Worm (Caenorhabditis elegans): ENCODE data around the gene clec-48.
A peak's percentile ranks its signal among the peaks of the same experiment; 100 is the strongest.

The clec-48 gene

ce11 chrV:18168266-18168665 is 10.4 kb downstream of the clec-48 start, which contains the start of gene C14A6.7:
Gene C14A6.7, minus strand, starts transcription at chrV:18168366.
- TF ChIP-seq tbx-9 (tag; optimal IDR thresholded peaks at IDR 0.05; ENCODE audit: borderline replicate concordance) (no peak), nhr-27 (tag; optimal IDR thresholded peaks at IDR 0.05) (no peak), T26A5.8 (tag; optimal IDR thresholded peaks at IDR 0.05) (no peak), ceh-58 (GFP tag; IDR thresholded peaks at IDR 0.05) (no peak), chd-7 (tag; optimal IDR thresholded peaks at IDR 0.05) (no peak), Y56A3A.18 (GFP tag; IDR thresholded peaks at IDR 0.05) (no peak), cebp-2 (GFP tag; IDR thresholded peaks at IDR 0.05) (no peak), C06A6.2 (GFP tag; conservative IDR thresholded peaks at IDR 0.05) (no peak), F57C9.4 (tag; optimal IDR thresholded peaks at IDR 0.05) (no peak), lin-26 (GFP tag; IDR thresholded peaks at IDR 0.05) (no peak), lin-54 (GFP tag; optimal IDR thresholded peaks at IDR 0.05) (no peak), zfh-2 (GFP tag; conservative IDR thresholded peaks at IDR 0.05) (no peak), rpc-1 (optimal IDR thresholded peaks at IDR 0.05) (no peak), rpc-1 (tag; optimal IDR thresholded peaks at IDR 0.05) (no peak), madf-3 (GFP tag; IDR thresholded peaks at IDR 0.05) (no peak), nfya-1 (tag; optimal IDR thresholded peaks at IDR 0.05; ENCODE audit: borderline replicate concordance, insufficient read depth) (no peak), egrh-3 (GFP tag; IDR thresholded peaks at IDR 0.05) (no peak), lir-1 (GFP tag; conservative IDR thresholded peaks at IDR 0.05) (no peak), ZK185.1 (tag; optimal IDR thresholded peaks at IDR 0.05; ENCODE audit: poor library complexity, severe bottlenecking) (no peak), rcor-1 (GFP tag; IDR thresholded peaks at IDR 0.05) (no peak), C17E4.6 (GFP tag; IDR thresholded peaks at IDR 0.05) (no peak)

- TF ChIP-seq let-526 (GFP tag; IDR thresholded peaks at IDR 0.05) (no peak), nfya-1 (tag; optimal IDR thresholded peaks at IDR 0.05; ENCODE audit: borderline replicate concordance, insufficient read depth) (no peak), let-607 (tag; optimal IDR thresholded peaks at IDR 0.05) (no peak), hsf-1 (GFP tag; IDR thresholded peaks at IDR 0.05) (no peak), mes-4 (tag; optimal IDR thresholded peaks at IDR 0.05) (no peak), snpc-1.1 (tag; optimal IDR thresholded peaks at IDR 0.05; ENCODE audit: insufficient read depth) (no peak), aptf-3 (GFP tag; IDR thresholded peaks at IDR 0.05) (no peak), repo-1 (tag; optimal IDR thresholded peaks at IDR 0.05) (no peak), nhr-120 (GFP tag; IDR thresholded peaks at IDR 0.05) (no peak), pbrm-1 (GFP tag; IDR thresholded peaks at IDR 0.05) (no peak), Y53G8AR.9 (GFP tag; conservative IDR thresholded peaks at IDR 0.05) (no peak), rec-8 (tag; optimal IDR thresholded peaks at IDR 0.05) (no peak), snpc-4 (GFP tag; optimal IDR thresholded peaks at IDR 0.05) (no peak), snpc-4 (tag; optimal IDR thresholded peaks at IDR 0.05) (no peak)
Observed at ce11 chrV:18171568-18171967, 13.7 kb downstream of the clec-48 start, which contains the start of gene C14A6.8. Gene C14A6.8, minus strand, starts transcription at chrV:18171668.

- TF ChIP-seq lin-26 (GFP tag; IDR thresholded peaks at IDR 0.05) (0 out of 2 replicates have a peak, but pooled peaks have one; percentile 46), aptf-3 (GFP tag; IDR thresholded peaks at IDR 0.05) (peak; percentile 64; the same call in 1 of the 2 replicates), egl-44 (GFP tag; IDR thresholded peaks at IDR 0.05) (0 out of 2 replicates have a peak, but pooled peaks have one; percentile 33), dox-1 (GFP tag; IDR thresholded peaks at IDR 0.05) (0 out of 2 replicates have a peak, but pooled peaks have one; percentile 27), nhr-120 (GFP tag; IDR thresholded peaks at IDR 0.05) (0 out of 2 replicates have a peak, but pooled peaks have one; percentile 69)
Observed at ce11 chrV:18174951-18175350, 17.1 kb downstream of the clec-48 start.

All from whole organism, young adult.